Fruit fly (Drosophila melanogaster): Measurements from ENCODE around the gene CG15172.

The CG15172 gene

DNA sequence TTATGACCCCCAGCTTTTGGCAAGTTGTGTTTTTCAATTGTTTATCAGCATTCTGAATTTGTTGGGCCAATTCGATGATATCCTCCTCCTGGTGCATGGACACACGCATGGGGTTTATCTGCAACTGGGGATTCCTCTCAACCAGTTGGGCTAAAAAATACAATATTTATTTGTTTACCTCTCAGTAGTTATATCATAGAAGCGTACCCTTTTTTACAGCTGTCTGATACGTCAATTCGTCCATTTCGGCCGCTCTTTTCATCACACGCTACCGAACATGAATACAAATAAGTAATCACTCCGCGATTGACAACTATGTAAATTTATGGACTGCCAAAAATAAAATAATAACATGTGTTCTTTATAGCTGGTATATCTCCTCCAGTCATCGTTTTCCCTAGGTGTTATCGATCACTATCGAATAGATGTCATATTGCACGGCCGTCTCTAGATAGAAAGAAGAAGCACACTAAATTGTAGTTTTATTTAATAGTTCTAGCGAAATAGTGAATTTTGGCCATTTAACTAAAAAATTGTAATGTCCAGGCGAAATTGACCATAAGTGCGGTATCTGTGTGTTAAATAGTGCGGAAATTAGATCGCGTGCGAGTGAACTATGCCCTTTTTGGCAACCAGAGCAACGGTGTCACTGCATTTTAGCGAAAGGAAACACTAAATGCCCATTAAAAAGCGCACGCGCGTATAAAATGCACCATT is 12.2 kb downstream of the CG15172 start, which contains the start of the genes mib2 and CG31800 (continued):
- TF ChIP-seq Pdp1 (GFP tag; optimal IDR thresholded peaks at IDR 0.05) (peak in 1 of 2 experiments; percentile 77), scrt (GFP tag; optimal IDR thresholded peaks at IDR 0.05) (peak; percentile 17), H2.0 (GFP tag; IDR thresholded peaks at IDR 0.05) (no peak), corto (GFP tag; optimal IDR thresholded peaks at IDR 0.05) (no peak), CG3995 (GFP tag; optimal IDR thresholded peaks at IDR 0.05) (peak; percentile 48), zfh2 (GFP tag; optimal IDR thresholded peaks at IDR 0.05) (no peak), CG2199 (GFP tag; IDR thresholded peaks at IDR 0.05) (0 out of 3 replicates have a peak, but pooled peaks have one; percentile 53), Nf-YA (GFP tag; IDR thresholded peaks at IDR 0.05) (no peak), CG13424 (tag; optimal IDR thresholded peaks at IDR 0.05) (peak; percentile 2), nerfin-2 (GFP tag; IDR thresholded peaks at IDR 0.05; ENCODE audit: partially characterized antibody) (peak; percentile 78), CG17385 (GFP tag; optimal IDR thresholded peaks at IDR 0.05) (peak; percentile 95), hkb (optimal IDR thresholded peaks at IDR 0.05) (no peak), hkb (GFP tag; IDR thresholded peaks at IDR 0.05) (no peak), Xbp1 (GFP tag; optimal IDR thresholded peaks at IDR 0.05) (peak; percentile 26), sob (GFP tag; IDR thresholded peaks at IDR 0.05) (peak; percentile 35; the same call in 1 of the 2 replicates), dpn (GFP tag; optimal IDR thresholded peaks at IDR 0.05) (peak in 1 of 2 experiments; percentile 0), tna (GFP tag; IDR thresholded peaks at IDR 0.05; ENCODE audit: partially characterized antibody) (peak; percentile 69), pzg (GFP tag; optimal IDR thresholded peaks at IDR 0.05) (peak; percentile 63), CG10147 (GFP tag; optimal IDR thresholded peaks at IDR 0.05) (peak; percentile 32), dm (GFP tag; optimal IDR thresholded peaks at IDR 0.05) (peak; percentile 57), mld (GFP tag; IDR thresholded peaks at IDR 0.05; ENCODE audit: partially characterized antibody) (peak; percentile 84), CG2712 (tag; optimal IDR thresholded peaks at IDR 0.05) (no peak)

DNA sequence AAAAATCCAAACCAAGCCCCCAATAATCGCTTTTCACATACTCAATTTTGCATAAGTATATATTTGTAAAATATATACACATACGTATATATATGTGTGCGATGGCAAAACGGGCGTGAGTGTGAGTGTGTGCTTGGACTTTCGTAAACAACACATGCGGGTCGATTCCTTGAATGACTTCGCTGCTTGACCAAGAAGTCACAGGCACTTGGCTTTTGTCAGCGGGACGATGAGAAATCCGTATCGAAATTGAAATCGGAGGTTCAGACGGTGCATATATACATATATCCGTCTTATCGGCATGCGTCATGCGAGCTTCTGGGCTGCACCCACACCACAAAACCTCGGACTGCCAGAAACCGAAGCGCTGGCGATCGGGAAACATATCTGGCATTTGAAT is 12.8 kb downstream of the CG15172 start:
- TF ChIP-seq gcm (GFP tag; optimal IDR thresholded peaks at IDR 0.05) (peak; percentile 66), cas (GFP tag; IDR thresholded peaks at IDR 0.05) (no peak), CHES-1-like (GFP tag; optimal IDR thresholded peaks at IDR 0.05) (no peak), CG1792 (GFP tag; optimal IDR thresholded peaks at IDR 0.05) (no peak), CG32772 (GFP tag; IDR thresholded peaks at IDR 0.05) (no peak), CG8359 (GFP tag; optimal IDR thresholded peaks at IDR 0.05; ENCODE audit: borderline replicate concordance) (no peak), CG16815 (GFP tag; optimal IDR thresholded peaks at IDR 0.05) (no peak), cg (GFP tag; optimal IDR thresholded peaks at IDR 0.05) (peak; percentile 72), bab2 (GFP tag; optimal IDR thresholded peaks at IDR 0.05) (no peak), Dref (GFP tag; IDR thresholded peaks at IDR 0.05) (no peak), CG12299 (tag; optimal IDR thresholded peaks at IDR 0.05) (no peak), Deaf1 (tag; optimal IDR thresholded peaks at IDR 0.05) (peak; percentile 42), CG13775 (GFP tag; optimal IDR thresholded peaks at IDR 0.05) (no peak)

- TF ChIP-seq CG11723 (GFP tag; optimal IDR thresholded peaks at IDR 0.05) (no peak), CG12769 (tag; optimal IDR thresholded peaks at IDR 0.05) (peak; percentile 91), Dad (GFP tag; optimal IDR thresholded peaks at IDR 0.05) (no peak), CG7839 (tag; optimal IDR thresholded peaks at IDR 0.05) (peak; percentile 25), peb (GFP tag; IDR thresholded peaks at IDR 0.05) (no peak), org-1 (GFP tag; optimal IDR thresholded peaks at IDR 0.05) (no peak), Dip3 (GFP tag; optimal IDR thresholded peaks at IDR 0.05) (no peak), tna (GFP tag; IDR thresholded peaks at IDR 0.05; ENCODE audit: partially characterized antibody) (0 out of 2 replicates have a peak, but pooled peaks have one; percentile 15), Usf (GFP tag; optimal IDR thresholded peaks at IDR 0.05) (no peak), usp (GFP tag; optimal IDR thresholded peaks at IDR 0.05) (no peak), PHDP (tag; optimal IDR thresholded peaks at IDR 0.05) (no peak), tio (GFP tag; optimal IDR thresholded peaks at IDR 0.05) (no peak), Gsc (GFP tag; IDR thresholded peaks at IDR 0.05) (no peak), CG18619 (GFP tag; optimal IDR thresholded peaks at IDR 0.05) (peak; percentile 11)
Measured at dm6 chr2L:19036105-19036714, 14.0 kb downstream of the CG15172 start.
